Worm (Caenorhabditis elegans) whole organism, L4/young adult: ENCODE measurements around the gene sym-1.

ENCODE experiments used
- dao-5 ChIP-seq: sonication (generic microtip); optimal IDR thresholded peaks from 2 replicates; lab custom pipeline; 2016; ENCODE audit warnings: missing genotype, missing genetic modification characterization, moderate library complexity, missing compliant biosample characterization
- him-1 ChIP-seq: sonication (generic microtip); optimal IDR thresholded peaks from 2 replicates; lab custom pipeline; 2016; ENCODE audit warnings: missing genotype, missing genetic modification reagents, missing genetic modification characterization, missing compliant biosample characterization

ce11 chrX:14581429-14581828 lies at the start of gene sym-1:
- TF ChIP-seq him-1 (tag; lab: Kevin White, UChicago) (no peak), dao-5 (tag; lab: Kevin White, UChicago) (no peak)
